Worm (Caenorhabditis elegans): ENCODE data around the gene B0222.1.

DNA sequence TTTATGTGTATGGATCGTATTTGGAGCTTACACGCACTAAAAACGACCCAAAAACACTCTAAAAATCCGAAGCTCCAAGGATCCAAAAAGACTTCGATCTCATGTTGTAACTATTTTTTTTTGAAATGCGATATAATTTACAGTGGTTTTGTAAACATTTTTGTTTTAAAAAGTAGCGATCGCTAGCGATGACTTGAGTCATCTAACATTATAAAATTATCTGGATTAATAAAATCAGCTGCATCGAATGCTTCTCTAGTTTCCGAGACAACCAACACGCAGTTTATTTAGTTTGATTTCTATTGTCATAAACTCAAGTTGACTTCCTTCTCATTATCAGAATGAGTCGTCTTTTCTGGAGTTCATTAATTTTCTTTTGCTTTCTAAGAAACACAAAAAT is 2.0 kb upstream of the B0222.1 start, which contains the start of gene F21C10.1:
- TF ChIP-seq egl-27 (tag; optimal IDR thresholded peaks at IDR 0.05), result no peak
- no peak for TF ChIP-seq fos-1 (tag; optimal IDR thresholded peaks at IDR 0.05)

All from whole organism, L3 larva.